Worm (Caenorhabditis elegans): ENCODE results near the gene M106.2.

The M106.2 gene

ce11 chrII:10851110-10851509 is 1.3 kb upstream of the M106.2 start (continued):
- peak; percentile 97 for TF ChIP-seq hlh-11 (tag; optimal IDR thresholded peaks at IDR 0.05)
- TF ChIP-seq Y48G9A.11 (GFP tag; IDR thresholded peaks at IDR 0.05), result no peak
- no peak for TF ChIP-seq madf-5 (GFP tag; IDR thresholded peaks at IDR 0.05)
- peak; percentile 65 for TF ChIP-seq pha-4 (GFP tag; IDR thresholded peaks at IDR 0.05)
- peak; percentile 29 for TF ChIP-seq pha-4 (tag; optimal IDR thresholded peaks at IDR 0.05)
- no peak for TF ChIP-seq ceh-28 (tag; optimal IDR thresholded peaks at IDR 0.05)
- TF ChIP-seq gei-8 (GFP tag; optimal IDR thresholded peaks at IDR 0.05), result peak; percentile 66
- TF ChIP-seq lin-1 (GFP tag; IDR thresholded peaks at IDR 0.05), result peak; percentile 61
- no peak for TF ChIP-seq lin-15B (tag; optimal IDR thresholded peaks at IDR 0.05)
- peak; percentile 75 for TF ChIP-seq php-3 (GFP tag; IDR thresholded peaks at IDR 0.05)
- TF ChIP-seq zfp-2 (tag; optimal IDR thresholded peaks at IDR 0.05), result peak; percentile 7
- TF ChIP-seq daf-8 (GFP tag; IDR thresholded peaks at IDR 0.05), result no peak
- 0 out of 2 replicates have a peak, but pooled peaks have one; percentile 53 for TF ChIP-seq nhr-42 (GFP tag; IDR thresholded peaks at IDR 0.05)
- TF ChIP-seq mdt-29 (GFP tag; IDR thresholded peaks at IDR 0.05), result peak; percentile 91
- peak; percentile 83 for TF ChIP-seq T20F7.1 (GFP tag; optimal IDR thresholded peaks at IDR 0.05)
- TF ChIP-seq ZK546.5 (tag; optimal IDR thresholded peaks at IDR 0.05), result no peak
- no peak for TF ChIP-seq F10B5.3 (tag; optimal IDR thresholded peaks at IDR 0.05)
- TF ChIP-seq lim-7 (GFP tag; IDR thresholded peaks at IDR 0.05), result no peak
- TF ChIP-seq daf-12 (tag; optimal IDR thresholded peaks at IDR 0.05), result no peak
- no peak for TF ChIP-seq lir-3 (tag; optimal IDR thresholded peaks at IDR 0.05)
- TF ChIP-seq ceh-44 (GFP tag; IDR thresholded peaks at IDR 0.05), result no peak
- peak; percentile 86 for TF ChIP-seq dve-1 (tag; optimal IDR thresholded peaks at IDR 0.05; ENCODE audit: insufficient read depth)
- 0 out of 2 replicates have a peak, but pooled peaks have one; percentile 17 for TF ChIP-seq Y105C5A.15 (GFP tag; IDR thresholded peaks at IDR 0.05)
- no peak; the same call in 1 of the 2 replicates for TF ChIP-seq egl-43 (GFP tag; IDR thresholded peaks at IDR 0.05)
- TF ChIP-seq mxl-2 (GFP tag; conservative IDR thresholded peaks at IDR 0.05), result no peak
- TF ChIP-seq nhr-237 (tag; optimal IDR thresholded peaks at IDR 0.05), result no peak
- TF ChIP-seq ama-1 (optimal IDR thresholded peaks at IDR 0.05), result no peak
- TF ChIP-seq pqm-1 (tag; optimal IDR thresholded peaks at IDR 0.05), result peak; percentile 22
- no peak for TF ChIP-seq dmd-8 (GFP tag; IDR thresholded peaks at IDR 0.05)
- TF ChIP-seq nhr-76 (tag; optimal IDR thresholded peaks at IDR 0.05), result no peak
- TF ChIP-seq rbr-2 (tag; optimal IDR thresholded peaks at IDR 0.05), result peak; percentile 55
- TF ChIP-seq mdl-1 (tag; optimal IDR thresholded peaks at IDR 0.05), result peak in 1 of 2 experiments; percentile 57
- TF ChIP-seq nhr-25 (tag; optimal IDR thresholded peaks at IDR 0.05; ENCODE audit: borderline replicate concordance, insufficient read depth), result peak; percentile 73
- TF ChIP-seq aha-1 (tag), result no peak
- TF ChIP-seq nhr-102 (tag; optimal IDR thresholded peaks at IDR 0.05), result peak; percentile 89
- peak; percentile 42; the same call in 1 of the 2 replicates for TF ChIP-seq madf-9 (GFP tag; conservative IDR thresholded peaks at IDR 0.05)
- TF ChIP-seq cey-2 (tag; optimal IDR thresholded peaks at IDR 0.05; ENCODE audit: borderline replicate concordance, insufficient read depth), result no peak
- peak; percentile 90 for TF ChIP-seq nhr-48 (tag; optimal IDR thresholded peaks at IDR 0.05)
- peak; percentile 66 for TF ChIP-seq nhr-28 (tag; optimal IDR thresholded peaks at IDR 0.05)
- TF ChIP-seq ceh-82 (tag; optimal IDR thresholded peaks at IDR 0.05), result no peak
- no peak for TF ChIP-seq ceh-32 (tag; optimal IDR thresholded peaks at IDR 0.05; ENCODE audit: poor library complexity)
- TF ChIP-seq lin-13 (GFP tag; optimal IDR thresholded peaks at IDR 0.05), result peak; percentile 47
- TF ChIP-seq spr-1 (tag; optimal IDR thresholded peaks at IDR 0.05), result peak; percentile 17
- no peak for TF ChIP-seq unc-39 (tag; optimal IDR thresholded peaks at IDR 0.05)
- TF ChIP-seq ztf-11 (tag; optimal IDR thresholded peaks at IDR 0.05), result no peak
- no peak for TF ChIP-seq spr-3 (GFP tag; optimal IDR thresholded peaks at IDR 0.05)
- peak; percentile 67; the same call in 1 of the 2 replicates for TF ChIP-seq hmg-1.1 (GFP tag; IDR thresholded peaks at IDR 0.05)
- TF ChIP-seq nhr-10 (tag; optimal IDR thresholded peaks at IDR 0.05), result peak; percentile 40
- TF ChIP-seq daf-19 (GFP tag; conservative IDR thresholded peaks at IDR 0.05), result no peak
- no peak for TF ChIP-seq sdz-12 (GFP tag; optimal IDR thresholded peaks at IDR 0.05)
- TF ChIP-seq jun-1 (tag; optimal IDR thresholded peaks at IDR 0.05), result no peak
- TF ChIP-seq ctbp-1 (GFP tag; IDR thresholded peaks at IDR 0.05), result 0 out of 2 replicates have a peak, but pooled peaks have one; percentile 29
